Worm (Caenorhabditis elegans) whole organism, mixed stage, embryonic: ENCODE measurements around the gene ida-1.

Experiments
- M03D4.4 ChIP-seq: sonication (generic microtip); optimal IDR thresholded peaks from 2 replicates; lab custom pipeline; 2017; ENCODE audit warnings: mild to moderate bottlenecking, missing genetic modification characterization, missing compliant biosample characterization
- ceh-39 ChIP-seq: fragments of 150-350 bp; optimal IDR thresholded peaks from 2 replicates; lab custom pipeline; 2014; ENCODE audit warnings: missing biosample characterization, missing genetic modification characterization
- ceh-43 ChIP-seq: fragments of 200-800 bp; sonication (Bioruptor generic); optimal IDR thresholded peaks from 2 replicates; lab custom pipeline; 2018; ENCODE audit warnings: mild to moderate bottlenecking, missing genetic modification characterization, moderate library complexity, missing compliant biosample characterization
- ceh-83 ChIP-seq: fragments of 200-800 bp; sonication (Bioruptor generic); optimal IDR thresholded peaks from 2 replicates; lab custom pipeline; 2018; ENCODE audit warnings: mild to moderate bottlenecking, missing genetic modification characterization, missing compliant biosample characterization
- ces-1 ChIP-seq: fragments of 150-350 bp; optimal IDR thresholded peaks from 2 replicates; lab custom pipeline; 2014; ENCODE audit warnings: missing biosample characterization, missing genetic modification reagents, missing genetic modification characterization
- cnd-1 ChIP-seq: fragments of 200-800 bp; sonication (Bioruptor generic); optimal IDR thresholded peaks from 2 replicates; lab custom pipeline; 2018; ENCODE audit warnings: mild to moderate bottlenecking, missing genetic modification characterization, missing compliant biosample characterization
- drap-1 ChIP-seq: fragments of 200-800 bp; sonication (Bioruptor generic); optimal IDR thresholded peaks from 3 replicates; lab custom pipeline; 2018; ENCODE audit warnings: mild to moderate bottlenecking, missing genetic modification characterization, missing compliant biosample characterization
- elt-1 ChIP-seq: sonication (generic microtip); optimal IDR thresholded peaks from 2 replicates; lab custom pipeline; 2017; ENCODE audit warnings: missing genetic modification characterization, mild to moderate bottlenecking, missing compliant biosample characterization, antibody characterized with exemption, moderate library complexity, borderline replicate concordance; ENCODE audit not compliant: insufficient read depth
- flh-1 ChIP-seq: fragments of 200-800 bp; sonication (Bioruptor generic); optimal IDR thresholded peaks from 2 replicates; lab custom pipeline; 2018; ENCODE audit warnings: mild to moderate bottlenecking, missing genetic modification characterization, moderate library complexity, missing compliant biosample characterization
- ham-2 ChIP-seq: fragments of 200-800 bp; sonication (Bioruptor generic); optimal IDR thresholded peaks from 2 replicates; lab custom pipeline; 2018; ENCODE audit warnings: mild to moderate bottlenecking, missing genetic modification characterization, missing compliant biosample characterization
- hlh-1 ChIP-seq: fragments of 150-350 bp; optimal IDR thresholded peaks from 2 replicates; lab custom pipeline; 2014; ENCODE audit warnings: missing biosample characterization, missing genetic modification reagents, missing genetic modification characterization
- lin-13 ChIP-seq: fragments of 150-350 bp; optimal IDR thresholded peaks from 2 replicates; lab custom pipeline; 2014; ENCODE audit warnings: missing biosample characterization, missing genetic modification characterization
- lin-32 ChIP-seq: fragments of 200-800 bp; sonication (Bioruptor generic); optimal IDR thresholded peaks from 2 replicates; lab custom pipeline; 2018; ENCODE audit warnings: mild to moderate bottlenecking, missing genetic modification characterization, missing compliant biosample characterization
- lsy-2 ChIP-seq: fragments of 150-350 bp; optimal IDR thresholded peaks from 2 replicates; lab custom pipeline; 2014; ENCODE audit warnings: missing biosample characterization, missing genetic modification characterization
- mab-5 ChIP-seq: fragments of 150-350 bp; optimal IDR thresholded peaks from 2 replicates; lab custom pipeline; 2014; ENCODE audit warnings: missing biosample characterization, missing genetic modification characterization
- mep-1 ChIP-seq: fragments of 150-350 bp; optimal IDR thresholded peaks from 2 replicates; lab custom pipeline; 2017; ENCODE audit warnings: missing biosample characterization, missing genetic modification reagents, missing genetic modification characterization, inconsistent platforms
- mls-2 ChIP-seq: sonication (generic microtip); optimal IDR thresholded peaks from 2 replicates; lab custom pipeline; 2016; ENCODE audit warnings: mild to moderate bottlenecking, missing genetic modification characterization, moderate library complexity, missing compliant biosample characterization
- nhr-12 ChIP-seq: fragments of 150-350 bp; optimal IDR thresholded peaks from 2 replicates; lab custom pipeline; 2014; ENCODE audit warnings: missing biosample characterization, missing genetic modification characterization
- nhr-2 ChIP-seq: fragments of 150-350 bp; optimal IDR thresholded peaks from 2 replicates; lab custom pipeline; 2014; ENCODE audit warnings: missing biosample characterization, missing genetic modification characterization
- nhr-28 ChIP-seq: fragments of 150-350 bp; optimal IDR thresholded peaks from 2 replicates; lab custom pipeline; 2014; ENCODE audit warnings: missing biosample characterization, missing genetic modification characterization
- nhr-76 ChIP-seq: sonication (generic microtip); optimal IDR thresholded peaks from 2 replicates; lab custom pipeline; 2017; ENCODE audit warnings: missing biosample characterization, missing genetic modification characterization
- pha-4 ChIP-seq: fragments of 150-350 bp; optimal IDR thresholded peaks from 2 replicates; lab custom pipeline; 2018; ENCODE audit warnings: missing biosample characterization, missing genetic modification reagents, missing genetic modification characterization
- sem-2 ChIP-seq: fragments of 200-800 bp; sonication (Bioruptor generic); optimal IDR thresholded peaks from 2 replicates; lab custom pipeline; 2018; ENCODE audit warnings: mild to moderate bottlenecking, missing genetic modification characterization, missing compliant biosample characterization
- snpc-4 ChIP-seq: fragments of 150-350 bp; optimal IDR thresholded peaks from 2 replicates; lab custom pipeline; 2014; ENCODE audit warnings: missing biosample characterization, missing genetic modification characterization
- sptf-1 ChIP-seq: sonication (generic microtip); optimal IDR thresholded peaks from 2 replicates; lab custom pipeline; 2017; ENCODE audit warnings: mild to moderate bottlenecking, missing genetic modification characterization, moderate library complexity, missing compliant biosample characterization
- tbx-8 ChIP-seq: fragments of 200-800 bp; sonication (Bioruptor generic); optimal IDR thresholded peaks from 2 replicates; lab custom pipeline; 2018; ENCODE audit warnings: mild to moderate bottlenecking, missing genetic modification characterization, moderate library complexity, missing compliant biosample characterization
- unc-120 ChIP-seq: sonication (generic microtip); optimal IDR thresholded peaks from 2 replicates; lab custom pipeline; 2017; ENCODE audit warnings: missing genetic modification characterization, missing compliant biosample characterization; ENCODE audit not compliant: poor library complexity, severe bottlenecking
- unc-39 ChIP-seq: fragments of 150-350 bp; optimal IDR thresholded peaks from 2 replicates; lab custom pipeline; 2014; ENCODE audit warnings: missing biosample characterization, missing genetic modification characterization
- unc-62 ChIP-seq: fragments of 150-350 bp; optimal IDR thresholded peaks from 2 replicates; lab custom pipeline; 2014; ENCODE audit warnings: missing biosample characterization, missing genetic modification reagents, missing genetic modification characterization
- zip-8 ChIP-seq: fragments of 150-350 bp; optimal IDR thresholded peaks from 2 replicates; lab custom pipeline; 2014; ENCODE audit warnings: missing biosample characterization, missing genetic modification characterization
- ztf-11 ChIP-seq: fragments of 150-350 bp; optimal IDR thresholded peaks from 2 replicates; lab custom pipeline; 2014; ENCODE audit warnings: missing biosample characterization, missing genetic modification characterization

Gene ida-1

DNA sequence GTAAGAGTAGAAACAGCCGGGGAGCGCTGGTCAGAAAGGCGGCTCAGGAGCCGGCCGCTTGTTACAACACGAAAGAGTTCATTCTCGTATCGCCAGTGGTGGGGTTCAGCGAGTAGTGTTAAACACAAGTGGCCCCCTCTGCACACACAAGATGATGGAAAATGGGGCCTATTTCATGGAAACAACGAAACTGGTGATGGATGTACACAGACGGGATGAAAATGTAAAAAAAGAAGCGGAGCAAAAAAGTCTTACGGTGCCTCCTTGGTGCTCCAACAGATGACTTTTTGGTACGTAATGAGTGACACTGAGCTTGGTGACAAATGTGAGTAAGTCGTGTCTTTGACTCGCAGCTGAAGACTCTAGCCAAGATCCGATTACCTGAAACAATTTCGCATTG, 47.3 kb upstream of the ida-1 start:
- TF ChIP-seq unc-120 (tag; lab: Kevin White, UChicago): peak; percentile 31
- TF ChIP-seq ceh-39 (tag; lab: Kevin White, UChicago): no peak
- peak; percentile 22 for TF ChIP-seq hlh-1 (tag; lab: Kevin White, UChicago)

ce11 chrIII:5709224-5709623, 46.1 kb upstream of the ida-1 start, which contains the start of gene hpo-28:
Gene hpo-28 (minus strand): TSS chrIII:5709324.
- TF ChIP-seq hlh-1 (tag; lab: Kevin White, UChicago) (peak; percentile 9), nhr-28 (tag; lab: Kevin White, UChicago) (no peak)

DNA sequence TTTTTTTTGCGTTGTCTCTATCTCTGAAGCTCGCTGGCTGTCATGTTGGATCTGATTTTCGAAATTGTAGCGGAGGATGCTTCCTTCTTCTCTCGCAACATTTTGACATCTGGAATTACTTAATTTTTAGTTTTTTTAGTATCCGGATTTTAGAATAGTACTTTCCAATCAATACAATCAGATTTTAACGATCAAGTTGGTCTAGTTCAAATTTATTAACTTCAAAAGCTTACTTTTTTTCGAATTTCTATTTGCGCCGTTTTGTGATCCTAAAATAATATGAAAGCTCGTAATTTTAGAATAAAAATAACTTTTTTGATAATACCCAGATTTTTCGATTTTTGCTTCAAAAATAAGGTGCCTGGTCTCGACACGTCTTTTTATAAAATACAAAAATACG, 45.3 kb upstream of the ida-1 start, which contains the start of gene B0336.12:
Gene B0336.12, minus strand, starts transcription at position 101 of the 400 bp plus-strand sequence.
- TF ChIP-seq tbx-8 (GFP tag; lab: Kevin White, UChicago) (no peak), mab-5 (tag; lab: Kevin White, UChicago) (no peak)

ce11 chrIII:5710676-5711075, 44.7 kb upstream of the ida-1 start:
- TF ChIP-seq zip-8 (no peak), sptf-1 (tag; lab: Kevin White, UChicago) (peak; percentile 25), ham-2 (GFP tag; lab: Kevin White, UChicago) (peak; percentile 28), hlh-1 (tag; lab: Kevin White, UChicago) (no peak), mep-1 (tag; lab: Kevin White, UChicago) (peak; percentile 28), nhr-2 (tag; lab: Kevin White, UChicago) (no peak)

DNA sequence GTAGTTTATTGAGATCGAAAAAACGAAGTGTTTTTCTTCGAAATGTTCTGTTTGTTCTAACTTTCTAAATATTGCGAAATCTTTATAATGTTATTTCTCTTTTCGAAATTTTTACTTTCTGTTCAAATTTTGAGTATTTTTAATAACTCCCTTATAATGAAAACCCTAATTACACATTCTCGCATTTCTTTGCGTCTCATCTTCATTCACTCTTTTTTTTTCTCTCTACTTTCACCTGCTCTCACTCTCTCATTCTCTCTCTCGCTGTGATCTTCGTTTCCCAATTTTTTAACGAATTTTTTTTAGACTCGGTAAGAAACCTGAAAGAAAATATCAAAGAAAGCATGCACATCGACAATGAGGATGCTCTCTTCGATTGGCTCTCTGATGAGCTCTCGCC, 44.1 kb upstream of the ida-1 start, which contains the start of gene rbm-26:
Gene rbm-26, plus strand, starts transcription at position 301 of the 400 bp plus-strand sequence.
- TF ChIP-seq hlh-1 (tag; lab: Kevin White, UChicago) (no peak), ceh-43 (GFP tag; lab: Kevin White, UChicago) (no peak), sem-2 (GFP tag; lab: Kevin White, UChicago) (no peak), nhr-2 (tag; lab: Kevin White, UChicago) (no peak), cnd-1 (tag; lab: Kevin White, UChicago) (no peak), sptf-1 (tag; lab: Kevin White, UChicago) (no peak), snpc-4 (no peak), nhr-12 (tag; lab: Kevin White, UChicago) (no peak), elt-1 (tag; lab: Kevin White, UChicago) (no peak), unc-39 (tag; lab: Kevin White, UChicago) (no peak), nhr-76 (tag; lab: Kevin White, UChicago) (no peak), flh-1 (GFP tag; lab: Kevin White, UChicago) (no peak), ztf-11 (tag; lab: Kevin White, UChicago) (no peak), mab-5 (tag; lab: Kevin White, UChicago) (no peak), ces-1 (GFP tag; lab: Kevin White, UChicago) (no peak), ceh-39 (tag; lab: Kevin White, UChicago) (no peak), unc-120 (tag; lab: Kevin White, UChicago) (no peak), lin-32 (no peak)

- TF ChIP-seq lsy-2 (tag; lab: Kevin White, UChicago) (no peak), sem-2 (GFP tag; lab: Kevin White, UChicago) (no peak), drap-1 (GFP tag; lab: Kevin White, UChicago) (no peak), unc-120 (tag; lab: Kevin White, UChicago) (no peak), pha-4 (tag; lab: Kevin White, UChicago) (no peak), M03D4.4 (tag; lab: Kevin White, UChicago) (no peak), elt-1 (tag; lab: Kevin White, UChicago) (no peak), unc-62 (GFP tag; lab: Kevin White, UChicago) (no peak), cnd-1 (tag; lab: Kevin White, UChicago) (no peak), lin-13 (tag; lab: Kevin White, UChicago) (no peak), tbx-8 (GFP tag; lab: Kevin White, UChicago) (no peak), ces-1 (GFP tag; lab: Kevin White, UChicago) (no peak), ham-2 (GFP tag; lab: Kevin White, UChicago) (no peak), zip-8 (no peak), mab-5 (tag; lab: Kevin White, UChicago) (no peak), unc-39 (tag; lab: Kevin White, UChicago) (no peak), mls-2 (no peak), lin-32 (no peak), ceh-83 (GFP tag; lab: Kevin White, UChicago) (no peak)
Observed at ce11 chrIII:5711881-5712643, 43.3 kb upstream of the ida-1 start.
